Fruit fly (Drosophila melanogaster) whole organism, wandering third instar larva: Measurements from ENCODE around the gene CG33648.

Experiments used
- Hnf4 ChIP-seq: fragments of 200-800 bp; sonication (Bioruptor generic); optimal IDR thresholded peaks from 2 replicates; lab custom pipeline; 2016; ENCODE audit warnings: missing biosample characterization, mild to moderate bottlenecking, missing genetic modification characterization
- Jra ChIP-seq: sonication (Bioruptor generic); optimal IDR thresholded peaks from 2 replicates; lab custom pipeline; 2016; ENCODE audit warnings: missing biosample characterization, missing genetic modification characterization
- Vsx2 ChIP-seq: fragments of 200-300, 225-300 bp; sonication (Bioruptor generic); optimal IDR thresholded peaks from 2 replicates; lab custom pipeline; 2018; ENCODE audit warnings: missing biosample characterization, missing genetic modification characterization; ENCODE audit not compliant: partially characterized antibody
- h ChIP-seq: fragments of 200-800 bp; sonication (Bioruptor generic); optimal IDR thresholded peaks from 3 replicates; lab custom pipeline; 2016; ENCODE audit warnings: missing biosample characterization, mild to moderate bottlenecking, missing genetic modification characterization
- rgr ChIP-seq: fragments of 200-800 bp; sonication (Bioruptor generic); optimal IDR thresholded peaks from 3 replicates; lab custom pipeline; 2016; ENCODE audit warnings: missing biosample characterization, mild to moderate bottlenecking, missing genetic modification characterization

Gene CG33648

DNA sequence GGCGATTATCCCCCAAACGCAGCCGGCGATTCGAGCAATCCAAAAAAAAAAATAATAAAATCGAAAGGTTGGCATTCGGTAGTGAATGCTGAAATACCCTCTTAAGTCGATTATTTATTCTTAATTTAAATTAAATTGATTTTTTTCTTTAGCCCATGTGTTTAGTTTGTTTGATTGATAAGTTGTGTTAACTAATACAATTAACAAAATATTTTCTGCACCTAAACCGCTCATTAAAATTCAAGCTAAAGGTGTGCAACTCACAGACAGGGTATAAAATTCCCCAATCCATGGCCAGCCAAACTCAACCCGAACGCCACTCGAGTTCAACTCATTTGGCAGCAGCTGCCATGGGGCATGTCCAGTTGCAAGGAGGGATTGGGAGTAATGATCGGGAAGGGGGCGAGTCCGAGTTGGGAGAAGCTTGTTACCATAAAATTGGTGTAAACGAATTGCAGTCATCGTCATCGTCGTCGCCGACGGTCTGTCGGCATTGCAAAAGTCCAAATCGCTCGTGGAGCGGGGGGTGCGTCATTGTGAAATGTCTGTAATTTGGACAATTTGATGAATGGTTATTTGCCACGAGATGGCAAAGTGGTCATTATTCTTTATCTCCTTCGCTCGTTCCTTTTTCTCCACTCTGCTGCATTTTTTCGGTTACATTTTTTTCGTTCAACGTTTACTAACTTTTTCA, 49.3 kb downstream of the CG33648 start (continued):
- TF ChIP-seq Hnf4 (GFP tag; lab: Kevin White, UChicago) (peak; percentile 71), Vsx2 (GFP tag; lab: Kevin White, UChicago) (peak; percentile 27), rgr (GFP tag; lab: Kevin White, UChicago) (peak; percentile 77)
- TF ChIP-seq, all 38 proteins: peak for 21

DNA sequence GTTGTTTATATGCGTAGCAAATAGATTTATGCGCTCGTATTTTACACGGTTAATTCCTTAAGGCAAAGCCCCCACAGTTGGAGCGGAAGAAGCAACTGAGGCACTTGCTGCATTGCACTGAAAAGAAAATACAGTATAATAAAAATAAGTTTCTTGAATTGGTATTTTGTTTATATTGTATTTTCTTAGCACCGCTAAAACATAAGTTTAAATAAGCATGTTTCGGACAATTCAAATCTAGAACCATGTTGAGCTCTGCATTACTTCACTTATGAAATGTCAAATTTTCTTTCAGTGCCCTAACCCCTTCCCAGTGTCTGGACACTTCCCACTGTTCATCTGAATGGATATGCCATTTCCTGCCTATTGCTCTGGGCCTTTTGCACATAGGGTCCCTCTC, 50.7 kb downstream of the CG33648 start:
- TF ChIP-seq Jra (GFP tag; lab: Kevin White, UChicago) (no peak), h (GFP tag; lab: Kevin White, UChicago) (peak; percentile 4)
